Worm (Caenorhabditis elegans) whole organism, mixed stage, embryonic: ENCODE measurements around the gene aldo-2.

Experiments
- M03D4.4 ChIP-seq: sonication (generic microtip); optimal IDR thresholded peaks from 2 replicates; lab custom pipeline; 2017; ENCODE audit warnings: mild to moderate bottlenecking, missing genetic modification characterization, missing compliant biosample characterization
- bed-3 ChIP-seq: fragments of 200-800 bp; sonication (Bioruptor generic); optimal IDR thresholded peaks from 3 replicates; lab custom pipeline; 2018; ENCODE audit warnings: mild to moderate bottlenecking, missing genetic modification characterization, moderate library complexity, missing compliant biosample characterization
- blmp-1 ChIP-seq: fragments of 150-350 bp; optimal IDR thresholded peaks from 2 replicates; lab custom pipeline; 2014; ENCODE audit warnings: missing biosample characterization, missing genetic modification characterization
- ceh-39 ChIP-seq: fragments of 150-350 bp; optimal IDR thresholded peaks from 2 replicates; lab custom pipeline; 2014; ENCODE audit warnings: missing biosample characterization, missing genetic modification characterization
- ceh-43 ChIP-seq: fragments of 200-800 bp; sonication (Bioruptor generic); optimal IDR thresholded peaks from 2 replicates; lab custom pipeline; 2018; ENCODE audit warnings: mild to moderate bottlenecking, missing genetic modification characterization, moderate library complexity, missing compliant biosample characterization
- ces-1 ChIP-seq: fragments of 150-350 bp; optimal IDR thresholded peaks from 2 replicates; lab custom pipeline; 2014; ENCODE audit warnings: missing biosample characterization, missing genetic modification reagents, missing genetic modification characterization
- cnd-1 ChIP-seq: fragments of 200-800 bp; sonication (Bioruptor generic); optimal IDR thresholded peaks from 2 replicates; lab custom pipeline; 2018; ENCODE audit warnings: mild to moderate bottlenecking, missing genetic modification characterization, missing compliant biosample characterization
- drap-1 ChIP-seq: fragments of 200-800 bp; sonication (Bioruptor generic); optimal IDR thresholded peaks from 3 replicates; lab custom pipeline; 2018; ENCODE audit warnings: mild to moderate bottlenecking, missing genetic modification characterization, missing compliant biosample characterization
- flh-1 ChIP-seq: fragments of 200-800 bp; sonication (Bioruptor generic); optimal IDR thresholded peaks from 2 replicates; lab custom pipeline; 2018; ENCODE audit warnings: mild to moderate bottlenecking, missing genetic modification characterization, moderate library complexity, missing compliant biosample characterization
- ham-2 ChIP-seq: fragments of 200-800 bp; sonication (Bioruptor generic); optimal IDR thresholded peaks from 2 replicates; lab custom pipeline; 2018; ENCODE audit warnings: mild to moderate bottlenecking, missing genetic modification characterization, missing compliant biosample characterization
- hlh-1 ChIP-seq: fragments of 150-350 bp; optimal IDR thresholded peaks from 2 replicates; lab custom pipeline; 2014; ENCODE audit warnings: missing biosample characterization, missing genetic modification reagents, missing genetic modification characterization
- lin-13 ChIP-seq: fragments of 150-350 bp; optimal IDR thresholded peaks from 2 replicates; lab custom pipeline; 2014; ENCODE audit warnings: missing biosample characterization, missing genetic modification characterization
- lin-32 ChIP-seq: fragments of 200-800 bp; sonication (Bioruptor generic); optimal IDR thresholded peaks from 2 replicates; lab custom pipeline; 2018; ENCODE audit warnings: mild to moderate bottlenecking, missing genetic modification characterization, missing compliant biosample characterization
- lsy-2 ChIP-seq: fragments of 150-350 bp; optimal IDR thresholded peaks from 2 replicates; lab custom pipeline; 2014; ENCODE audit warnings: missing biosample characterization, missing genetic modification characterization
- mab-5 ChIP-seq: fragments of 150-350 bp; optimal IDR thresholded peaks from 2 replicates; lab custom pipeline; 2014; ENCODE audit warnings: missing biosample characterization, missing genetic modification characterization
- mep-1 ChIP-seq: fragments of 150-350 bp; optimal IDR thresholded peaks from 2 replicates; lab custom pipeline; 2017; ENCODE audit warnings: missing biosample characterization, missing genetic modification reagents, missing genetic modification characterization, inconsistent platforms
- mls-2 ChIP-seq: sonication (generic microtip); optimal IDR thresholded peaks from 2 replicates; lab custom pipeline; 2016; ENCODE audit warnings: mild to moderate bottlenecking, missing genetic modification characterization, moderate library complexity, missing compliant biosample characterization
- nhr-12 ChIP-seq: fragments of 150-350 bp; optimal IDR thresholded peaks from 2 replicates; lab custom pipeline; 2014; ENCODE audit warnings: missing biosample characterization, missing genetic modification characterization
- nhr-2 ChIP-seq: fragments of 150-350 bp; optimal IDR thresholded peaks from 2 replicates; lab custom pipeline; 2014; ENCODE audit warnings: missing biosample characterization, missing genetic modification characterization
- nhr-237 ChIP-seq: fragments of 150-350 bp; optimal IDR thresholded peaks from 2 replicates; lab custom pipeline; 2014; ENCODE audit warnings: missing biosample characterization, missing genetic modification characterization
- nhr-28 ChIP-seq: fragments of 150-350 bp; optimal IDR thresholded peaks from 2 replicates; lab custom pipeline; 2014; ENCODE audit warnings: missing biosample characterization, missing genetic modification characterization
- nhr-76 ChIP-seq: sonication (generic microtip); optimal IDR thresholded peaks from 2 replicates; lab custom pipeline; 2017; ENCODE audit warnings: missing biosample characterization, missing genetic modification characterization
- pha-4 ChIP-seq: fragments of 150-350 bp; optimal IDR thresholded peaks from 2 replicates; lab custom pipeline; 2018; ENCODE audit warnings: missing biosample characterization, missing genetic modification reagents, missing genetic modification characterization
- sem-2 ChIP-seq: fragments of 200-800 bp; sonication (Bioruptor generic); optimal IDR thresholded peaks from 2 replicates; lab custom pipeline; 2018; ENCODE audit warnings: mild to moderate bottlenecking, missing genetic modification characterization, missing compliant biosample characterization
- snpc-4 ChIP-seq: fragments of 150-350 bp; optimal IDR thresholded peaks from 2 replicates; lab custom pipeline; 2014; ENCODE audit warnings: missing biosample characterization, missing genetic modification characterization
- sptf-1 ChIP-seq: sonication (generic microtip); optimal IDR thresholded peaks from 2 replicates; lab custom pipeline; 2017; ENCODE audit warnings: mild to moderate bottlenecking, missing genetic modification characterization, moderate library complexity, missing compliant biosample characterization
- tbx-8 ChIP-seq: fragments of 200-800 bp; sonication (Bioruptor generic); optimal IDR thresholded peaks from 2 replicates; lab custom pipeline; 2018; ENCODE audit warnings: mild to moderate bottlenecking, missing genetic modification characterization, moderate library complexity, missing compliant biosample characterization
- unc-120 ChIP-seq: sonication (generic microtip); optimal IDR thresholded peaks from 2 replicates; lab custom pipeline; 2017; ENCODE audit warnings: missing genetic modification characterization, missing compliant biosample characterization; ENCODE audit not compliant: poor library complexity, severe bottlenecking
- unc-39 ChIP-seq: fragments of 150-350 bp; optimal IDR thresholded peaks from 2 replicates; lab custom pipeline; 2014; ENCODE audit warnings: missing biosample characterization, missing genetic modification characterization
- unc-62 ChIP-seq: fragments of 150-350 bp; optimal IDR thresholded peaks from 2 replicates; lab custom pipeline; 2014; ENCODE audit warnings: missing biosample characterization, missing genetic modification reagents, missing genetic modification characterization
- zip-8 ChIP-seq: fragments of 150-350 bp; optimal IDR thresholded peaks from 2 replicates; lab custom pipeline; 2014; ENCODE audit warnings: missing biosample characterization, missing genetic modification characterization
- ztf-11 ChIP-seq: fragments of 150-350 bp; optimal IDR thresholded peaks from 2 replicates; lab custom pipeline; 2014; ENCODE audit warnings: missing biosample characterization, missing genetic modification characterization

Gene aldo-2

ce11 chrIII:5853240-5853639 lies 23.2 kb downstream of the aldo-2 start, which contains the start of gene ddx-23:
TSS of gene ddx-23 (minus strand) at chrIII:5853269.
- no peak for TF ChIP-seq sptf-1
- no peak for TF ChIP-seq mep-1 (tag; lab: Kevin White, UChicago)
- TF ChIP-seq hlh-1, result no peak
- TF ChIP-seq ces-1 (GFP tag; lab: Kevin White, UChicago), result peak; percentile 57

ce11 chrIII:5846412-5846811 lies 30.0 kb downstream of the aldo-2 start:
- no peak for TF ChIP-seq ham-2 (GFP tag; lab: Kevin White, UChicago)
- no peak for TF ChIP-seq lin-13 (tag; lab: Kevin White, UChicago)
- peak; percentile 39 for TF ChIP-seq ces-1 (GFP tag; lab: Kevin White, UChicago)

DNA sequence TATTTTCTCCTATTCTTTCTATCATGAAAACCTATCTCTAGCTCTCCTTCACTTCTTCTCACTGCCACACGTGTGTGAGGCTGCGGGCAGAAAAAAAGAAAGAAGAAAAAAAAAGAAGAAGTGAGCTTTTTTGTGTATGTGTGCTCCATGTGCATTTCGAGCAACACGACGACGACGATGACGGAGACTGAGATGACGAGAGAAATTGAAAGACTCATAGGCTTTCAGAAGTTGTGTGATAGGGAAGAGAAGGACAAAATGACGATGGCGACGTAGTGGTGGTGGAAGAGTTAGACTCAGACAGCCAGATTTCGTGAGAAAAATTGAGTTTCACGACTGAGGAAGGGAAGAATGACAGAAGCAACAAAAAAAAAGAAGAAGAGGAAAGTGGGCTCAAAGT lies 30.9 kb downstream of the aldo-2 start:
- peak; percentile 85 for TF ChIP-seq ces-1 (GFP tag; lab: Kevin White, UChicago)
- no peak for TF ChIP-seq blmp-1 (tag; lab: Kevin White, UChicago)

DNA sequence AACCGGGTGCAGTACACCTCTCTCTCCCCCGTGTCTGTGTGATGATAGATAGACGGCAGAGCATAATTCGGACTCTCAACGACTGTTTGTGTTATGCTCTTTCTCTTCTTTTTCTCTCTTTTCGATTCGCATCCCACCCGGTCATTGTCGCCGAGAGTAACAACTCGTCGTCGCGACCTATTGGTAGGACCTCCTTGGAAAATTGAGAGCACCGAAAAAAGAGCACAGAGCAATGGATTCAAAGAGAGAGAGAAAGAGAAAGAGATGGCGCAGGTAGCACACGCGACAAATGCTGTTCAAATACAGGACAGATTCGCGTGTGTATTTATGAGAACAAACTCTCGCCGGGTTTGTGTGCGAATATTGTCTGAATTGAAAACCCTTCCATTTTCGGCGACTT lies 32.8 kb downstream of the aldo-2 start:
- TF ChIP-seq blmp-1 (tag; lab: Kevin White, UChicago) (no peak), flh-1 (GFP tag; lab: Kevin White, UChicago) (no peak), ceh-43 (GFP tag; lab: Kevin White, UChicago) (no peak), ham-2 (GFP tag; lab: Kevin White, UChicago) (no peak), lsy-2 (tag; lab: Kevin White, UChicago) (no peak), zip-8 (no peak), nhr-28 (tag; lab: Kevin White, UChicago) (no peak), cnd-1 (no peak), lin-13 (tag; lab: Kevin White, UChicago) (no peak), hlh-1 (no peak), sem-2 (GFP tag; lab: Kevin White, UChicago) (no peak), drap-1 (GFP tag; lab: Kevin White, UChicago) (no peak), nhr-237 (tag; lab: Kevin White, UChicago) (no peak), unc-39 (tag; lab: Kevin White, UChicago) (no peak), bed-3 (no peak), unc-120 (tag; lab: Kevin White, UChicago) (no peak), nhr-76 (no peak), nhr-2 (tag; lab: Kevin White, UChicago) (no peak)

DNA sequence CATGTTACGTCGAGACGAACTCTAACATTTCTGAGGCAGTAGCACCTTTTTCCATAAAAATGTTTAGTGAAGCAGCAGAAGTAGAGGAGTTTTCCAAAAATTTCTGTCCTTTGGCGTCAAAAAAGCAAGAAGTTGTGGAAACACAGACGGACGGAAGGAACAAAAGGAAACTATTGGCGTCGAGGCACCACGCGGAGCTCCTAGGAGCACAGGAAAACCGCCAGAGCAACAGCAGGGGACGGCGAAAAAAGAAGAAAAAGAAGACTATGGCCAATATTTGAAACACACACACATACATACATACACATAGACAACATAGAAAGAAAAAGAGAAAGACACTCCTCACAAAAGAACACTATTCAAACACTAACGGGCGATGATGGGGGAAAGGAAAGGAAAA lies 33.5 kb downstream of the aldo-2 start:
- TF ChIP-seq sem-2 (GFP tag; lab: Kevin White, UChicago) (no peak), snpc-4 (tag; lab: Kevin White, UChicago) (no peak), nhr-28 (tag; lab: Kevin White, UChicago) (no peak), zip-8 (no peak), nhr-237 (tag; lab: Kevin White, UChicago) (no peak), lin-32 (no peak), unc-39 (tag; lab: Kevin White, UChicago) (no peak), unc-62 (GFP tag; lab: Kevin White, UChicago) (no peak), ceh-43 (GFP tag; lab: Kevin White, UChicago) (no peak), ceh-39 (tag; lab: Kevin White, UChicago) (no peak), nhr-76 (no peak), mab-5 (tag; lab: Kevin White, UChicago) (no peak), ham-2 (GFP tag; lab: Kevin White, UChicago) (no peak), bed-3 (no peak), nhr-12 (tag; lab: Kevin White, UChicago) (no peak)

DNA sequence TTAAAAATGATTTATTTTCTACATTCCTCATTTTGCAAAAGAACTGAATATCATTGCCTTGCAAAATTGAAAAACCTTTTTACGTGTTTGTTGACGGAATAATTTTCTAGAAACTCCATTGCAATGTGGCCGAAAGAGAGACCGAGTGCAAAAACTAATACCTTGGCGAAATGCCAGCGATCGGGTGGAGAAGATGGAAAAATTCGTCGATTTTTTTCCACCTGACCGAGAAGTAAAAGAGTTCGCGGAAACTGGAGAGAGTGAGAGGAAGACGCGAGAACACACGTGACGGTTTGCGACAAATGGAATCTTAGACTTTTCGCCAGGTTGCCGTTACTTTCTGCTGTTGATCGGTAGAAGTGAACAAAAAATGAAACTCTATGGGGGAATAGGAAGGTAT lies 34.7 kb downstream of the aldo-2 start:
- TF ChIP-seq nhr-2 (tag; lab: Kevin White, UChicago) (no peak), ztf-11 (no peak), mls-2 (tag; lab: Kevin White, UChicago) (no peak), M03D4.4 (tag; lab: Kevin White, UChicago) (no peak), blmp-1 (tag; lab: Kevin White, UChicago) (no peak), sptf-1 (no peak), hlh-1 (no peak), unc-120 (tag; lab: Kevin White, UChicago) (no peak), drap-1 (GFP tag; lab: Kevin White, UChicago) (no peak), pha-4 (no peak), lin-13 (tag; lab: Kevin White, UChicago) (no peak), snpc-4 (tag; lab: Kevin White, UChicago) (no peak), ham-2 (GFP tag; lab: Kevin White, UChicago) (no peak), mep-1 (tag; lab: Kevin White, UChicago) (no peak), tbx-8 (GFP tag; lab: Kevin White, UChicago) (no peak)
